Worm (Caenorhabditis elegans): Measurements from ENCODE around the gene C09E7.11.
A peak's percentile ranks its signal among the peaks of the same experiment; 100 is the strongest.
"Not testable (repeated sequence)": the region's sequence is repeated elsewhere in the genome, so short reads cannot be mapped to it uniquely, and the experiment has no call there.

The C09E7.11 gene

ce11 chrIII:6551187-6552058, 20.2 kb downstream of the C09E7.11 start, which contains the start of gene C09E7.7 (continued):
- TF ChIP-seq dve-1 (tag; optimal IDR thresholded peaks at IDR 0.05; ENCODE audit: insufficient read depth) (peak; percentile 7), tag-97 (GFP tag; IDR thresholded peaks at IDR 0.05) (0 out of 2 replicates have a peak, but pooled peaks have one; percentile 44), nhr-48 (tag; optimal IDR thresholded peaks at IDR 0.05) (peak; percentile 56), daf-19 (GFP tag; conservative IDR thresholded peaks at IDR 0.05) (0 out of 2 replicates have a peak, but pooled peaks have one; percentile 28), nhr-77 (tag; optimal IDR thresholded peaks at IDR 0.05) (peak; percentile 30), aha-1 (tag) (peak; percentile 95), zfp-3 (GFP tag; conservative IDR thresholded peaks at IDR 0.05) (peak; percentile 42; the same call in 1 of the 2 replicates), lin-13 (GFP tag; optimal IDR thresholded peaks at IDR 0.05) (peak; percentile 6), madf-5 (GFP tag; IDR thresholded peaks at IDR 0.05) (0 out of 4 replicates have a peak, but pooled peaks have one; percentile 6 to 10), ceh-20 (GFP tag; IDR thresholded peaks at IDR 0.05) (peak; percentile 65; the same call in 1 of the 2 replicates), lsy-2 (tag; optimal IDR thresholded peaks at IDR 0.05) (peak; percentile 39 to 43), F37D6.2 (tag; optimal IDR thresholded peaks at IDR 0.05) (peak; percentile 58), nhr-102 (tag; optimal IDR thresholded peaks at IDR 0.05) (peak; percentile 14), rbr-2 (tag; optimal IDR thresholded peaks at IDR 0.05) (peak; percentile 61), dpl-1 (GFP tag; optimal IDR thresholded peaks at IDR 0.05) (peak; percentile 48), Y48G9A.11 (GFP tag; IDR thresholded peaks at IDR 0.05) (0 out of 2 replicates have a peak, but pooled peaks have one; percentile 14), unc-62 (GFP tag; optimal IDR thresholded peaks at IDR 0.05 in 1 of 2) (peak in 1 of 2 experiments; percentile 63), hlh-30 (tag; optimal IDR thresholded peaks at IDR 0.05; ENCODE audit: insufficient read depth) (peak; percentile 55), ZK337.2 (GFP tag; IDR thresholded peaks at IDR 0.05) (peak; percentile 79), mxl-2 (GFP tag; conservative IDR thresholded peaks at IDR 0.05) (peak; percentile 15; the same call in 1 of the 2 replicates), pha-4 (GFP tag; IDR thresholded peaks at IDR 0.05) (peak; percentile 55; the same call in 1 of the 2 replicates), pha-4 (tag; optimal IDR thresholded peaks at IDR 0.05) (peak; percentile 22), D1046.2 (GFP tag; IDR thresholded peaks at IDR 0.05) (peak; percentile 54; the same call in 1 of the 2 replicates), saeg-2 (GFP tag; IDR thresholded peaks at IDR 0.05) (0 out of 2 replicates have a peak, but pooled peaks have one; percentile 26)
- TF ChIP-seq unc-62 (tag; optimal IDR thresholded peaks at IDR 0.05) = not testable (repeated sequence)

- no peak for TF ChIP-seq zip-11 (GFP tag; IDR thresholded peaks at IDR 0.05)
- TF ChIP-seq Y48G9A.11 (GFP tag; IDR thresholded peaks at IDR 0.05) = no peak
- no peak for TF ChIP-seq D1046.2 (GFP tag; IDR thresholded peaks at IDR 0.05)
- no peak for TF ChIP-seq daf-12 (tag; optimal IDR thresholded peaks at IDR 0.05)
- TF ChIP-seq hlh-11 (tag; optimal IDR thresholded peaks at IDR 0.05) = no peak
- no peak for TF ChIP-seq mes-2 (tag; optimal IDR thresholded peaks at IDR 0.05; ENCODE audit: poor library complexity, severe bottlenecking)
- no peak for TF ChIP-seq vab-7 (GFP tag; IDR thresholded peaks at IDR 0.05)
- TF ChIP-seq ama-1 (optimal IDR thresholded peaks at IDR 0.05) = no peak
- no peak for TF ChIP-seq nhr-77 (tag; optimal IDR thresholded peaks at IDR 0.05)
- no peak for TF ChIP-seq snpc-1.2 (GFP tag; IDR thresholded peaks at IDR 0.05)
Measured at ce11 chrIII:6558487-6558886, 27.3 kb downstream of the C09E7.11 start, which contains the start of gene C09E7.8. C09E7.8 (minus strand) TSS chrIII:6558587.

- no peak for TF ChIP-seq dve-1 (tag; optimal IDR thresholded peaks at IDR 0.05; ENCODE audit: insufficient read depth)
- peak in 1 of 2 experiments; percentile 55 for TF ChIP-seq unc-62 (GFP tag; optimal IDR thresholded peaks at IDR 0.05 in 1 of 2)
- no peak for TF ChIP-seq unc-62 (tag; optimal IDR thresholded peaks at IDR 0.05)
Measured at ce11 chrIII:6577159-6577558, 46.0 kb downstream of the C09E7.11 start.

ce11 chrIII:6578505-6578904, 47.3 kb downstream of the C09E7.11 start, which contains the start of gene F27B3.6:
F27B3.6 (minus strand) TSS chrIII:6578605.
- TF ChIP-seq F49E8.2 (tag; optimal IDR thresholded peaks at IDR 0.05; ENCODE audit: borderline replicate concordance) = no peak
- no peak for TF ChIP-seq zfp-2 (tag; optimal IDR thresholded peaks at IDR 0.05)
- no peak for TF ChIP-seq snpc-4 (tag; optimal IDR thresholded peaks at IDR 0.05)
- no peak for TF ChIP-seq F26F4.8 (GFP tag; conservative IDR thresholded peaks at IDR 0.05)
- TF ChIP-seq ceh-28 (tag; optimal IDR thresholded peaks at IDR 0.05) = no peak
- no peak for TF ChIP-seq mes-2 (tag; optimal IDR thresholded peaks at IDR 0.05; ENCODE audit: poor library complexity, severe bottlenecking)
- TF ChIP-seq lir-3 (tag; optimal IDR thresholded peaks at IDR 0.05) = no peak
- TF ChIP-seq lin-39 (tag; optimal IDR thresholded peaks at IDR 0.05) = no peak
- TF ChIP-seq ctbp-1 (GFP tag; IDR thresholded peaks at IDR 0.05) = no peak
- TF ChIP-seq ztf-11 (tag; optimal IDR thresholded peaks at IDR 0.05) = no peak
- TF ChIP-seq lin-1 (GFP tag; IDR thresholded peaks at IDR 0.05) = no peak
- no peak for TF ChIP-seq set-16 (GFP tag; IDR thresholded peaks at IDR 0.05)
- no peak for TF ChIP-seq nhr-102 (tag; optimal IDR thresholded peaks at IDR 0.05)
- no peak for TF ChIP-seq Y5F2A.4 (GFP tag; optimal IDR thresholded peaks at IDR 0.05)

Data from whole organism, L4 larva.